Fruit fly (Drosophila melanogaster) whole organism, adult: Measurements from ENCODE around the gene Atg3.

Source experiments
- CG14711 ChIP-seq: fragments of 200-800 bp; sonication (Bioruptor generic); optimal IDR thresholded peaks from 2 replicates; lab custom pipeline; 2018; ENCODE audit warnings: missing biosample characterization, mild to moderate bottlenecking, missing genetic modification characterization, moderate library complexity
- CG7101 ChIP-seq: fragments of 200-800 bp; sonication (Bioruptor generic); optimal IDR thresholded peaks from 2 replicates; lab custom pipeline; 2018; ENCODE audit warnings: missing biosample characterization, mild to moderate bottlenecking, missing genetic modification characterization, moderate library complexity
- Clk ChIP-seq: fragments of 200-800 bp; sonication (Bioruptor generic); optimal IDR thresholded peaks from 2 replicates; lab custom pipeline; 2017; ENCODE audit warnings: missing biosample characterization, missing genetic modification characterization
- Hr96 ChIP-seq: fragments of 200-800 bp; sonication (Bioruptor generic); optimal IDR thresholded peaks from 2 replicates; lab custom pipeline; 2016; ENCODE audit warnings: missing biosample characterization, missing genetic modification characterization

dm6 chr3L:18723172-18723571, 25.3 kb upstream of the Atg3 start, which contains the start of gene CG12477:
- no peak for TF ChIP-seq Clk
- no peak for TF ChIP-seq CG7101 (tag; lab: Kevin White, UChicago)
- no peak for TF ChIP-seq Hr96 (GFP tag; lab: Kevin White, UChicago)
- no peak for TF ChIP-seq CG14711 (tag; lab: Kevin White, UChicago)
